Fruit fly (Drosophila melanogaster) whole organism, wandering third instar larva: ENCODE results near the gene CG3902.

Source experiments
- Abd-B ChIP-seq: fragments of >200 bp; optimal IDR thresholded peaks from 2 replicates; lab custom pipeline; 2017; ENCODE audit warnings: missing biosample characterization, missing genetic modification characterization
- CrebA ChIP-seq: fragments of 200-800 bp; sonication (Bioruptor generic); optimal IDR thresholded peaks from 2 replicates; lab custom pipeline; 2016; ENCODE audit warnings: missing biosample characterization, mild to moderate bottlenecking, missing genetic modification characterization, borderline replicate concordance
- Dfd ChIP-seq: fragments of >200 bp; optimal IDR thresholded peaks from 2 replicates; lab custom pipeline; 2017; ENCODE audit warnings: missing biosample characterization, missing genetic modification characterization
- Dif ChIP-seq: fragments of 200-275, 200-300 bp; sonication (Bioruptor generic); optimal IDR thresholded peaks from 2 replicates; lab custom pipeline; 2018; ENCODE audit warnings: missing biosample characterization, missing genetic modification characterization; ENCODE audit not compliant: partially characterized antibody
- HLH106 ChIP-seq: fragments of 200-800 bp; optimal IDR thresholded peaks from 3 replicates; lab custom pipeline; 2019; ENCODE audit warnings: missing biosample characterization, mild to moderate bottlenecking, missing genetic modification characterization, moderate library complexity
- Hnf4 ChIP-seq: fragments of 200-800 bp; sonication (Bioruptor generic); optimal IDR thresholded peaks from 2 replicates; lab custom pipeline; 2016; ENCODE audit warnings: missing biosample characterization, mild to moderate bottlenecking, missing genetic modification characterization
- Jra ChIP-seq: sonication (Bioruptor generic); optimal IDR thresholded peaks from 2 replicates; lab custom pipeline; 2016; ENCODE audit warnings: missing biosample characterization, missing genetic modification characterization
- OdsH ChIP-seq: fragments of 200-800 bp; sonication (Bioruptor generic); optimal IDR thresholded peaks from 2 replicates; lab custom pipeline; 2016; ENCODE audit warnings: missing biosample characterization, mild to moderate bottlenecking, missing genetic modification characterization
- dmrt93B ChIP-seq: fragments of 200-800 bp; sonication (Bioruptor generic); optimal IDR thresholded peaks from 2 replicates; lab custom pipeline; 2018; ENCODE audit warnings: missing biosample characterization, mild to moderate bottlenecking, missing genetic modification characterization
- ey ChIP-seq: fragments of 200-800 bp; sonication (Bioruptor generic); optimal IDR thresholded peaks from 2 replicates; lab custom pipeline; 2016; ENCODE audit warnings: missing biosample characterization, missing genetic modification characterization
- foxo ChIP-seq, 2 experiments: fragments of 200-800 bp; sonication (Bioruptor generic); optimal IDR thresholded peaks; 2 replicates in 1 of 2; 3 replicates in 1 of 2; lab custom pipeline; 2016 to 2017; ENCODE audit warnings: missing biosample characterization in 2 of 2, missing genetic modification characterization in 2 of 2
- fru ChIP-seq: fragments of 200-800 bp; sonication (Bioruptor generic); optimal IDR thresholded peaks from 3 replicates; lab custom pipeline; 2016; ENCODE audit warnings: missing biosample characterization, mild to moderate bottlenecking, missing genetic modification characterization
- lola ChIP-seq: fragments of >200 bp; optimal IDR thresholded peaks from 2 replicates; lab custom pipeline; 2017; ENCODE audit warnings: missing biosample characterization, missing genetic modification characterization
- psq ChIP-seq: fragments of 200-800 bp; sonication (Bioruptor generic); optimal IDR thresholded peaks from 3 replicates; lab custom pipeline; 2017; ENCODE audit warnings: missing biosample characterization, mild to moderate bottlenecking, missing genetic modification characterization, moderate library complexity

DNA sequence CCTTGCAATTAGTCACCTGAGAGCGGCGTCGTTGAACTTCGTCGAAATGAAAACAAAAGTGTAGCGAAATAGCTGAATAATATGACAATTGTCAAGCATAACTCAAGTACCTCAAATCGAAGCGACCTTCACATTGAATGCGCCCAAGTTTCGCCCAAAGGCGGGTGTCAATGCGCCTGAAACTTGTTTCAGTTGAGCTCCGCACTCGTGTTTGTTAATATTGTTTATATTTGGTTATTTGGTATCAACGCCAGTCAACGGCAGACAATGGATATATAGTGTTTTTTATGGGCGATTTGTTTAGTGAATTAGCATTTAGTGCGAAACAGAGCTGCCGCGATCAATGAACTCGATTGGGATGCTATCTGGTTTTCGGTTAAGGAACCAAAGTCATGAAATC lies 36.2 kb downstream of the CG3902 start:
- TF ChIP-seq CrebA (no peak), Hnf4 (GFP tag; lab: Kevin White, UChicago) (no peak), Abd-B (GFP tag; lab: Kevin White, UChicago) (no peak), Jra (GFP tag; lab: Kevin White, UChicago) (no peak), lola (no peak), ey (GFP tag; lab: Kevin White, UChicago) (no peak), foxo (GFP tag; optimal IDR thresholded peaks at IDR 0.05; lab: Kevin White, UChicago) (no peak), dmrt93B (GFP tag; lab: Kevin White, UChicago) (no peak), Dif (GFP tag; lab: Kevin White, UChicago) (no peak), fru (GFP tag; lab: Kevin White, UChicago) (no peak), OdsH (GFP tag; lab: Kevin White, UChicago) (no peak), Dfd (no peak), HLH106 (tag; lab: Kevin White, UChicago) (no peak), psq (GFP tag; lab: Kevin White, UChicago) (no peak)
